Fruit fly (Drosophila melanogaster): Measurements from ENCODE around the gene mtgo.

Gene mtgo

DNA sequence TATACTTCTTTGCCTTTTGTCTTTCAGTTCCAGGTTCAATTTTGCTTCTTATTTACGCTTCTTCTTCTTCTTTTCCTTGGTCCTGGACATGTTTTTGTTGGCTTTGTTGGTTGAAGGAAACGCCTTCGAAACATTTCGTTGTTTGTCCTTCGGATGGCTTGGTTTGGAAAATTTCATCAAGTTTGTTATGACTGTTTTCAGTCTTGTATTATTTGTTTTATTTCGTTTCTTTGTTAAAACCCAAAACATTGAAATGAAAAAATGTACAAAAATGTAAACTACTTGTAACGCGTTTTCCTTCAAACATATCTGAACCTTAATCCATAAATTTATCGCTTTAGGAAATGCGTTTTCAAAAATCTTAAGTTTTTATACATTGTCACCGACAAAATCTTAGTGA is 2.6 kb upstream of the mtgo start, which contains the start of gene CG31816:
CG31816 (plus strand) TSS at position 301 of the 400 bp plus-strand sequence.
- TF ChIP-seq woc (GFP tag; optimal IDR thresholded peaks at IDR 0.05): no peak
- no peak for TF ChIP-seq Mio (GFP tag; optimal IDR thresholded peaks at IDR 0.05)
- TF ChIP-seq Rel (GFP tag; optimal IDR thresholded peaks at IDR 0.05): no peak
- TF ChIP-seq Rel (tag; optimal IDR thresholded peaks at IDR 0.05): no peak
- no peak for TF ChIP-seq tai (GFP tag; optimal IDR thresholded peaks at IDR 0.05)
- TF ChIP-seq jim (GFP tag; optimal IDR thresholded peaks at IDR 0.05): no peak
- TF ChIP-seq CG9705 (GFP tag; optimal IDR thresholded peaks at IDR 0.05): no peak
- no peak for TF ChIP-seq HLH106 (tag; optimal IDR thresholded peaks at IDR 0.05)
- no peak for TF ChIP-seq Dif (GFP tag; optimal IDR thresholded peaks at IDR 0.05; ENCODE audit: partially characterized antibody)
- TF ChIP-seq Abd-B (GFP tag; optimal IDR thresholded peaks at IDR 0.05): no peak
- TF ChIP-seq Vsx2 (GFP tag; optimal IDR thresholded peaks at IDR 0.05; ENCODE audit: partially characterized antibody): no peak
- TF ChIP-seq Sp1 (GFP tag; optimal IDR thresholded peaks at IDR 0.05): no peak
- TF ChIP-seq fru (GFP tag; optimal IDR thresholded peaks at IDR 0.05): no peak
- no peak for TF ChIP-seq Dfd (GFP tag; optimal IDR thresholded peaks at IDR 0.05)
- TF ChIP-seq ey (GFP tag; optimal IDR thresholded peaks at IDR 0.05): no peak
- no peak for TF ChIP-seq OdsH (GFP tag; optimal IDR thresholded peaks at IDR 0.05)
- TF ChIP-seq Hnf4 (GFP tag; optimal IDR thresholded peaks at IDR 0.05): no peak
- no peak for TF ChIP-seq GATAd (GFP tag; optimal IDR thresholded peaks at IDR 0.05)

DNA sequence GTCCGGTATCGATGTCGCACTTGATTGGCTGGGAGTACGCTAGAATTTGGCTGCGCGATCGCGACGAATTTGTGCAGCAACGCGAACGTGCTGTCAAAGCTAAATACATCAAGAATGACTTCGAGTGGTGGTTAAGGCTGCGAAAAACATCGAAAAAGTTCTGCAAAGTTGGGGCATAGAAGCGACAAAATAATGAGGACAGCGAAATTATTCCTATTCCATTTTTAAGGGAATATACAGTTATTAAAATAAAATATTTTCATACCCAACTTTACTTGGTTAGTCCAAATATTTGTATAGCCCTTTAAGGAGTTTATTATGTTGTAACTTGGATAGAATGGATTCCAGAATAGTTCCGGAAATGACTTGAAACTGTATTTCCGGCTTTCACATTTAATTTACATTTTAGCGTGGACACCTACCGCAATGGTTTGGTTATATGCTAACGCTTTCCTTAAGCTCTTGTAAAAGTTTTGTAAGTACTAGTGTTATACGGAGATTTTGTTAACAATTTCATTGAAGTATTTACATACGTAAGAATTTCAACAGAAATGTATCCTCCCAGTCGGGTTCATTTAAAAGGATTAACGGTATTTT is 1.7 kb upstream of the mtgo start:
- TF ChIP-seq GATAd (GFP tag; optimal IDR thresholded peaks at IDR 0.05) (no peak), HLH106 (tag; optimal IDR thresholded peaks at IDR 0.05) (peak; percentile 72), usp (GFP tag; optimal IDR thresholded peaks at IDR 0.05) (no peak), h (GFP tag; optimal IDR thresholded peaks at IDR 0.05) (peak; percentile 2), foxo (GFP tag; optimal IDR thresholded peaks at IDR 0.05) (peak in 1 of 2 experiments; percentile 57), Sp1 (GFP tag; optimal IDR thresholded peaks at IDR 0.05) (peak; percentile 76), Hr78 (GFP tag; optimal IDR thresholded peaks at IDR 0.05) (no peak), Abd-B (GFP tag; optimal IDR thresholded peaks at IDR 0.05) (no peak), brk (GFP tag; optimal IDR thresholded peaks at IDR 0.05) (no peak), dmrt93B (GFP tag; optimal IDR thresholded peaks at IDR 0.05) (peak; percentile 81), ey (GFP tag; optimal IDR thresholded peaks at IDR 0.05) (peak; percentile 17), CG32264 (GFP tag; optimal IDR thresholded peaks at IDR 0.05) (no peak), Hr83 (GFP tag; optimal IDR thresholded peaks at IDR 0.05; ENCODE audit: poor library complexity, severe bottlenecking) (no peak), Jra (GFP tag; optimal IDR thresholded peaks at IDR 0.05) (no peak), Hnf4 (GFP tag; optimal IDR thresholded peaks at IDR 0.05) (peak; percentile 15), dsf (GFP tag; optimal IDR thresholded peaks at IDR 0.05; ENCODE audit: borderline replicate concordance) (no peak), CG9705 (GFP tag; optimal IDR thresholded peaks at IDR 0.05) (peak; percentile 74), rgr (GFP tag; optimal IDR thresholded peaks at IDR 0.05) (peak; percentile 86), Dfd (GFP tag; optimal IDR thresholded peaks at IDR 0.05) (no peak), tai (GFP tag; optimal IDR thresholded peaks at IDR 0.05) (no peak), pan (optimal IDR thresholded peaks at IDR 0.05) (no peak), Dif (GFP tag; optimal IDR thresholded peaks at IDR 0.05; ENCODE audit: partially characterized antibody) (no peak), br (GFP tag; optimal IDR thresholded peaks at IDR 0.05) (peak; percentile 62), sv (GFP tag; optimal IDR thresholded peaks at IDR 0.05) (peak; percentile 33), sage (GFP tag; optimal IDR thresholded peaks at IDR 0.05) (no peak), Rel (GFP tag; optimal IDR thresholded peaks at IDR 0.05) (no peak), Rel (tag; optimal IDR thresholded peaks at IDR 0.05) (peak; percentile 6), Vsx2 (GFP tag; optimal IDR thresholded peaks at IDR 0.05; ENCODE audit: partially characterized antibody) (no peak), psq (GFP tag; optimal IDR thresholded peaks at IDR 0.05) (peak; percentile 25), CrebA (GFP tag; optimal IDR thresholded peaks at IDR 0.05; ENCODE audit: borderline replicate concordance) (no peak), woc (GFP tag; optimal IDR thresholded peaks at IDR 0.05) (no peak), Myc (optimal IDR thresholded peaks at IDR 0.05) (no peak), dl (GFP tag; optimal IDR thresholded peaks at IDR 0.05; ENCODE audit: insufficient read depth in 1 of 2, partially characterized antibody in 2 of 2) (no peak), lola (GFP tag; optimal IDR thresholded peaks at IDR 0.05) (no peak), jim (GFP tag; optimal IDR thresholded peaks at IDR 0.05) (no peak), N (GFP tag; optimal IDR thresholded peaks at IDR 0.05) (no peak), fru (GFP tag; optimal IDR thresholded peaks at IDR 0.05) (peak; percentile 53), OdsH (GFP tag; optimal IDR thresholded peaks at IDR 0.05) (peak; percentile 64), Mio (GFP tag; optimal IDR thresholded peaks at IDR 0.05) (no peak)

Measured in whole organism, wandering third instar larva.